Worm (Caenorhabditis elegans) whole organism, midembryonic: ENCODE results near the gene comt-5.

Experiments used
- flt-1 ChIP-seq: fragments of 200-800 bp; sonication (Bioruptor generic); IDR thresholded peaks from 2 replicates; pipeline ENCODE4 v1.3.6; 2022; ENCODE audit warnings: missing genetic modification characterization, missing compliant biosample characterization
- med-1 ChIP-seq: sonication (generic microtip); optimal IDR thresholded peaks from 2 replicates; lab custom pipeline; 2017; ENCODE audit warnings: missing genetic modification characterization, mild to moderate bottlenecking, missing compliant biosample characterization, antibody characterized with exemption, missing genetic modification reagents; ENCODE audit not compliant: insufficient read depth
- ztf-23 ChIP-seq: fragments of 200-800 bp; sonication (Bioruptor generic); IDR thresholded peaks from 2 replicates; pipeline ENCODE4 v1.3.6; 2022; ENCODE audit warnings: missing genetic modification reagents, missing genetic modification characterization, missing compliant biosample characterization

ce11 chrV:2054254-2054653, 845 bp upstream of the comt-5 start:
- TF ChIP-seq med-1 (GFP tag; lab: Kevin White, UChicago) = no peak
- no peak for TF ChIP-seq flt-1 (GFP tag; lab: Robert Waterston, UW)
- TF ChIP-seq ztf-23 (GFP tag; lab: Robert Waterston, UW) = no peak
